Worm (Caenorhabditis elegans) whole organism, L4 larva: ENCODE results near the gene C46F2.1.

Experiments used
- F10B5.3 ChIP-seq: sonication (generic microtip); optimal IDR thresholded peaks from 2 replicates; lab custom pipeline; 2016; ENCODE audit warnings: mild to moderate bottlenecking, missing genetic modification characterization, missing compliant biosample characterization
- F44E2.7 ChIP-seq: fragments of 200-800 bp; sonication (Bioruptor generic); IDR thresholded peaks from 2 replicates; pipeline ENCODE4 v2.1.2; 2022; ENCODE audit warnings: missing genetic modification characterization, missing compliant biosample characterization
- R02D3.7 ChIP-seq: fragments of 150-350 bp; sonication (generic microtip); optimal IDR thresholded peaks from 3 replicates; lab custom pipeline; 2014; ENCODE audit warnings: missing biosample characterization, missing genetic modification characterization
- T26A8.4 ChIP-seq: fragments of 200-800 bp; sonication (Bioruptor generic); IDR thresholded peaks from 2 replicates; pipeline ENCODE4 v1.3.6; 2022; ENCODE audit warnings: missing genetic modification characterization, missing compliant biosample characterization
- Y48G9A.11 ChIP-seq: fragments of 200-800 bp; sonication (Bioruptor generic); IDR thresholded peaks from 2 replicates; pipeline ENCODE4 v1.3.6; 2022; ENCODE audit warnings: missing genetic modification reagents, missing genetic modification characterization, missing compliant biosample characterization
- Y5F2A.4 ChIP-seq: fragments of 200-800 bp; sonication (Bioruptor generic); optimal IDR thresholded peaks from 2 replicates; lab custom pipeline; 2018; ENCODE audit warnings: mild to moderate bottlenecking, missing genetic modification characterization, missing compliant biosample characterization
- ZK337.2 ChIP-seq: fragments of 200-800 bp; sonication (Bioruptor generic); IDR thresholded peaks from 2 replicates; pipeline ENCODE4 v1.3.6; 2022; ENCODE audit warnings: missing genetic modification reagents, missing genetic modification characterization, missing compliant biosample characterization
- aha-1 ChIP-seq: fragments of 150-350 bp; peaks from one replicate; lab custom pipeline; 2014; ENCODE audit warnings: missing biosample characterization, missing genetic modification characterization
- aly-2 ChIP-seq: sonication (generic microtip); optimal IDR thresholded peaks from 2 replicates; lab custom pipeline; 2018; ENCODE audit warnings: missing biosample characterization, missing genetic modification characterization
- attf-4 ChIP-seq: sonication (generic microtip); optimal IDR thresholded peaks from 3 replicates; lab custom pipeline; 2017; ENCODE audit warnings: missing biosample characterization, missing genetic modification characterization
- ceh-28 ChIP-seq: fragments of 150-350 bp; optimal IDR thresholded peaks from 2 replicates; lab custom pipeline; 2014; ENCODE audit warnings: missing biosample characterization, missing genetic modification reagents, missing genetic modification characterization
- ceh-32 ChIP-seq: sonication (generic microtip); optimal IDR thresholded peaks from 2 replicates; lab custom pipeline; 2016; ENCODE audit warnings: mild to moderate bottlenecking, missing genetic modification characterization, missing compliant biosample characterization; ENCODE audit not compliant: poor library complexity
- ceh-62 ChIP-seq: sonication (generic microtip); optimal IDR thresholded peaks from 2 replicates; lab custom pipeline; 2017; ENCODE audit warnings: missing biosample characterization, missing genetic modification characterization
- ces-1 ChIP-seq: fragments of 150-350 bp; sonication (generic microtip); optimal IDR thresholded peaks from 4 replicates; lab custom pipeline; 2014; ENCODE audit warnings: missing biosample characterization, missing genetic modification reagents, missing genetic modification characterization
- daf-16 ChIP-seq, 3 experiments: sonication (generic microtip); optimal IDR thresholded peaks; 2 replicates each; lab custom pipeline; 2016 to 2017; ENCODE audit warnings: missing genetic modification characterization in 3 of 3, missing genetic modification reagents in 3 of 3, mild to moderate bottlenecking in 2 of 3, missing compliant biosample characterization in 2 of 3, missing biosample characterization in 1 of 3, moderate library complexity in 1 of 3
- dmd-8 ChIP-seq: fragments of 200-800 bp; sonication (Bioruptor generic); IDR thresholded peaks from 2 replicates; pipeline ENCODE4 v1.3.6; 2022; ENCODE audit warnings: missing genetic modification characterization, missing compliant biosample characterization
- dpl-1 ChIP-seq: fragments of 150-350 bp; optimal IDR thresholded peaks from 2 replicates; lab custom pipeline; 2014; ENCODE audit warnings: missing biosample characterization, missing genetic modification reagents, missing genetic modification characterization
- dve-1 ChIP-seq: sonication (generic microtip); optimal IDR thresholded peaks from 2 replicates; lab custom pipeline; 2017; ENCODE audit warnings: antibody characterized with exemption, mild to moderate bottlenecking, missing genetic modification characterization, missing compliant biosample characterization; ENCODE audit not compliant: insufficient read depth
- egl-27 ChIP-seq: sonication (generic microtip); optimal IDR thresholded peaks from 3 replicates; lab custom pipeline; 2017; ENCODE audit warnings: missing biosample characterization, missing genetic modification reagents, missing genetic modification characterization
- hlh-11 ChIP-seq: fragments of 200-800 bp; sonication (Bioruptor generic); optimal IDR thresholded peaks from 2 replicates; lab custom pipeline; 2018; ENCODE audit warnings: mild to moderate bottlenecking, missing genetic modification characterization, missing compliant biosample characterization
- hmg-1.1 ChIP-seq: fragments of 200-800 bp; sonication (Bioruptor generic); IDR thresholded peaks from 2 replicates; pipeline ENCODE4 v1.3.6; 2022; ENCODE audit warnings: missing genetic modification reagents, missing genetic modification characterization, missing compliant biosample characterization
- jun-1 ChIP-seq: fragments of 150-350 bp; optimal IDR thresholded peaks from 2 replicates; lab custom pipeline; 2014; ENCODE audit warnings: missing biosample characterization, missing genetic modification reagents, missing genetic modification characterization
- lin-13 ChIP-seq: fragments of 150-350 bp; optimal IDR thresholded peaks from 2 replicates; lab custom pipeline; 2014; ENCODE audit warnings: missing biosample characterization, missing genetic modification reagents, missing genetic modification characterization
- lin-38 ChIP-seq: fragments of 200-800 bp; sonication (Bioruptor generic); IDR thresholded peaks from 2 replicates; pipeline ENCODE4 v1.3.6; 2022; ENCODE audit warnings: missing genetic modification reagents, missing genetic modification characterization, missing compliant biosample characterization
- mdl-1 ChIP-seq, 2 experiments: fragments of 150-350 bp in 1 of 2; sonication (generic microtip) in 1 of 2; optimal IDR thresholded peaks; 2 replicates each; lab custom pipeline; 2014 to 2017; ENCODE audit warnings: missing biosample characterization in 2 of 2, missing genetic modification characterization in 2 of 2
- mxl-3 ChIP-seq: fragments of 200-800 bp; sonication (Bioruptor generic); optimal IDR thresholded peaks from 2 replicates; lab custom pipeline; 2018; ENCODE audit warnings: mild to moderate bottlenecking, missing genetic modification characterization, missing compliant biosample characterization
- nhr-102 ChIP-seq: sonication (generic microtip); optimal IDR thresholded peaks from 2 replicates; lab custom pipeline; 2016; ENCODE audit warnings: mild to moderate bottlenecking, missing genetic modification characterization, moderate library complexity, missing compliant biosample characterization
- nhr-25 ChIP-seq: sonication (generic microtip); optimal IDR thresholded peaks from 2 replicates; lab custom pipeline; 2017; ENCODE audit warnings: missing genetic modification characterization, mild to moderate bottlenecking, missing compliant biosample characterization, antibody characterized with exemption, moderate library complexity, borderline replicate concordance; ENCODE audit not compliant: insufficient read depth
- nhr-41 ChIP-seq: fragments of 200-800 bp; sonication (Bioruptor generic); IDR thresholded peaks from 2 replicates; pipeline ENCODE4 v1.3.6; 2022; ENCODE audit warnings: missing genetic modification reagents, missing genetic modification characterization, missing compliant biosample characterization
- nhr-6 ChIP-seq: fragments of 150-350 bp; optimal IDR thresholded peaks from 2 replicates; lab custom pipeline; 2014; ENCODE audit warnings: missing biosample characterization, missing genetic modification characterization
- sdz-12 ChIP-seq: fragments of 200-800 bp; sonication (Bioruptor generic); optimal IDR thresholded peaks from 2 replicates; lab custom pipeline; 2018; ENCODE audit warnings: mild to moderate bottlenecking, missing genetic modification characterization, missing compliant biosample characterization
- set-16 ChIP-seq: fragments of 200-800 bp; sonication (Bioruptor generic); IDR thresholded peaks from 2 replicates; pipeline ENCODE4 v1.3.6; 2022; ENCODE audit warnings: missing genetic modification reagents, missing genetic modification characterization, missing compliant biosample characterization
- skn-1 ChIP-seq: fragments of 150-350 bp; optimal IDR thresholded peaks from 2 replicates; lab custom pipeline; 2014; ENCODE audit warnings: missing biosample characterization, missing genetic modification characterization
- spr-3 ChIP-seq: fragments of 200-800 bp; sonication (Bioruptor generic); optimal IDR thresholded peaks from 2 replicates; lab custom pipeline; 2018; ENCODE audit warnings: mild to moderate bottlenecking, missing genetic modification characterization, missing compliant biosample characterization
- tra-1 ChIP-seq: fragments of 200-800 bp; sonication (Bioruptor generic); IDR thresholded peaks from 2 replicates; pipeline ENCODE4 v1.3.6; 2022; ENCODE audit warnings: missing genetic modification reagents, missing genetic modification characterization, missing compliant biosample characterization
- unc-62 ChIP-seq, 3 experiments: fragments of 150-350 bp in 1 of 3; sonication (generic microtip); optimal IDR thresholded peaks in 2 of 3; peaks in 1 of 3; 1 replicate in 1 of 3; 2 replicates in 2 of 3; lab custom pipeline; 2014 to 2017; ENCODE audit warnings: missing biosample characterization in 3 of 3, missing genetic modification characterization in 3 of 3, missing genetic modification reagents in 3 of 3, missing genotype in 1 of 3
- ztf-7 ChIP-seq: fragments of 150-350 bp; optimal IDR thresholded peaks from 2 replicates; lab custom pipeline; 2014; ENCODE audit warnings: missing biosample characterization, missing genetic modification characterization

The C46F2.1 gene

DNA sequence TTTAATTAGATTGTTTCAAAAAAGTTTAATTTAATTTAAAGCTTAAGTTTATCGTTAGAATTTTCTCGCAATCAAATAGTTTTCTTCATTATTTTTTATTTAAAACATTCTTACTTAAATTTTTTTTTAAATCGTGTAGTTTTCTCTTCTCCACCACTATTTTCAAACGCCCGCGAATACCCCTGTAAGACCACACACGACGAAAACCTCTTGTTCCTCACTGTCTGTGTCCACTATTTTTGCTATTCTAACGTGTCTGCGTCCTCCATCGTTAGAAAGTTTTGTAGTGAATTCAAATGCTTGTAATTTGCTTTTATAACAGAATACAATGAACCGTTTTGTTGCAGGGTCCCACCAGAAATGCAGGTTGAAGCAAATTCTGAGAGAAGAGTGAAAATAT lies 36.9 kb upstream of the C46F2.1 start, which contains the start of gene xol-1:
TSS of gene xol-1 (plus strand) at position 347 of the 400 bp plus-strand sequence.
- no peak for TF ChIP-seq lin-38
- peak; percentile 77 for TF ChIP-seq tra-1 (GFP tag; lab: Robert Waterston, UW)

DNA sequence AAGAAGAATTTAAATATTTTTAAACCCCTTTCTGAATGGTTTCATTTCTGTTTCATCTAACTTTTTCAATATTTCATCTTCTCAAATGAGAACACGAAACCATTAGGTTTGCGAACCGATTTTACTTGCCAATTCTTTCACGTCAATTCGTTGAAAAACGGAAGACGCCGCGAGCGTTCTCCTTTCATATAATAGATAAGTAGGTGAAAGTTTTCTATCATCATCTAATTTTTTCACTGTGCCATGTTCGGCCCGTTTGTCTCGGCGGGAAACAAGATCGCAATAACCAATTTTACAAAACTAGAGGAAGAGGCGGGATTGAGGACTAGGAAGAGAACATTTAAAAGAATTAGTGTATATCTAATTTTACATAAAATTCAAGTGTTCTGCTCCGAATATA lies 32.7 kb upstream of the C46F2.1 start, which contains the start of gene C18A11.4:
TSS of gene C18A11.4 (plus strand) at position 367 of the 400 bp plus-strand sequence.
- TF ChIP-seq hmg-1.1: no peak
- TF ChIP-seq daf-16 (GFP tag; optimal IDR thresholded peaks at IDR 0.05; lab: Kevin White, UChicago): no peak
- no peak for TF ChIP-seq daf-16 (tag; optimal IDR thresholded peaks at IDR 0.05; lab: Kevin White, UChicago)
- TF ChIP-seq ceh-62 (tag; lab: Kevin White, UChicago): no peak
- no peak for TF ChIP-seq aly-2 (tag; lab: Kevin White, UChicago)
- TF ChIP-seq mxl-3 (GFP tag; lab: Kevin White, UChicago): no peak
- TF ChIP-seq attf-4 (tag; lab: Kevin White, UChicago): no peak
- no peak for TF ChIP-seq nhr-41 (GFP tag; lab: Robert Waterston, UW)
- TF ChIP-seq ceh-32 (tag; lab: Kevin White, UChicago): no peak
- no peak for TF ChIP-seq dve-1 (tag; lab: Kevin White, UChicago)
- no peak for TF ChIP-seq spr-3
- no peak for TF ChIP-seq ztf-7 (tag; lab: Kevin White, UChicago)
- no peak for TF ChIP-seq skn-1
- TF ChIP-seq hlh-11 (tag; lab: Kevin White, UChicago): no peak

DNA sequence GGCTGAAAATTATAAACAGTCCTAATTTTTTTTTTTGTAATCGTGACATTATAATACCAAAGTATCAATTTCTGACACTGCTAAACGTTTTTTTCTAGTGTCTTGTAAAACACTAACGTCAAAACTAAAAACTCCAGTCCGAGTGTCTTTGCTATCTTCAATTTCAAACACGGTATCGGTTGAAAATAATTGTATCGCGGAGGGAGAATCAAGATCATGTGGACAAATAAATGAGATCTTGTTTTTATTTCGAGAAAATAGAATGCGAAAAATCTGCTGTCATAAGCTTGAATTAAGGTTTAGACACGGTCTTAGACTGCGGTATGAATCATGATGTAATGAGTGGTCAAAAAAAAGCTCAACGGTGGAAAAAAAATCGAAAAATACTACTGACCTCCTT lies 29.2 kb upstream of the C46F2.1 start:
- TF ChIP-seq aha-1 (peak; percentile 43), dpl-1 (GFP tag; lab: Kevin White, UChicago) (no peak), jun-1 (tag; lab: Kevin White, UChicago) (no peak), ceh-28 (tag; lab: Kevin White, UChicago) (no peak), sdz-12 (GFP tag; lab: Kevin White, UChicago) (no peak), nhr-102 (tag; lab: Kevin White, UChicago) (no peak), set-16 (GFP tag; lab: Robert Waterston, UW) (no peak), dmd-8 (no peak), ZK337.2 (no peak), Y48G9A.11 (GFP tag; lab: Robert Waterston, UW) (no peak), nhr-6 (tag; lab: Kevin White, UChicago) (no peak), ceh-62 (tag; lab: Kevin White, UChicago) (no peak), daf-16 (GFP tag; optimal IDR thresholded peaks at IDR 0.05; lab: Kevin White, UChicago) (peak in 1 of 2 experiments; percentile 15), daf-16 (tag; optimal IDR thresholded peaks at IDR 0.05; lab: Kevin White, UChicago) (no peak), T26A8.4 (GFP tag; lab: Robert Waterston, UW) (no peak), unc-62 (GFP tag; optimal IDR thresholded peaks at IDR 0.05 in 1 of 2; lab: Kevin White, UChicago) (no peak), unc-62 (tag; optimal IDR thresholded peaks at IDR 0.05; lab: Kevin White, UChicago) (no peak), R02D3.7 (tag; lab: Kevin White, UChicago) (no peak), mdl-1 (tag; optimal IDR thresholded peaks at IDR 0.05; lab: Kevin White, UChicago) (no peak), Y5F2A.4 (GFP tag; lab: Kevin White, UChicago) (no peak), F44E2.7 (GFP tag; lab: Robert Waterston, UW) (no peak), F10B5.3 (peak; percentile 9), ces-1 (no peak), lin-13 (GFP tag; lab: Kevin White, UChicago) (no peak), egl-27 (no peak), nhr-25 (no peak)
